Worm (Caenorhabditis elegans) whole organism, L3 larva: ENCODE measurements around the gene cpg-19.
A peak's percentile ranks its signal among the peaks of the same experiment; 100 is the strongest.

Source experiments
- R02D3.7 ChIP-seq: fragments of 150-350 bp; optimal IDR thresholded peaks from 2 replicates; lab custom pipeline; 2014; ENCODE audit warnings: missing biosample characterization, missing genetic modification characterization
- ceh-82 ChIP-seq: fragments of 150-350 bp; optimal IDR thresholded peaks from 2 replicates; lab custom pipeline; 2014; ENCODE audit warnings: missing biosample characterization, missing genetic modification characterization
- hmg-11 ChIP-seq: sonication (generic microtip); optimal IDR thresholded peaks from 2 replicates; lab custom pipeline; 2016; ENCODE audit warnings: missing genetic modification characterization, missing compliant biosample characterization
- lin-39 ChIP-seq: fragments of 150-350 bp; optimal IDR thresholded peaks from 2 replicates; lab custom pipeline; 2018; ENCODE audit warnings: missing biosample characterization, missing genetic modification reagents, missing genetic modification characterization
- pqm-1 ChIP-seq: fragments of 150-350 bp; optimal IDR thresholded peaks from 2 replicates; lab custom pipeline; 2017; ENCODE audit warnings: missing biosample characterization, missing genetic modification characterization, inconsistent platforms
- unc-62 ChIP-seq: fragments of 150-350 bp; sonication (generic microtip); optimal IDR thresholded peaks from 4 replicates; lab custom pipeline; 2014; ENCODE audit warnings: missing biosample characterization, missing genetic modification reagents, missing genetic modification characterization
- ztf-11 ChIP-seq: fragments of 150-350 bp; optimal IDR thresholded peaks from 2 replicates; lab custom pipeline; 2014; ENCODE audit warnings: missing biosample characterization, missing genetic modification characterization

ce11 chrX:16669106-16669505 is 47.5 kb downstream of the cpg-19 start:
- TF ChIP-seq R02D3.7: no peak
- TF ChIP-seq unc-62 (GFP tag; lab: Kevin White, UChicago): no peak
- no peak for TF ChIP-seq ceh-82 (tag; lab: Kevin White, UChicago)
- peak; percentile 82 for TF ChIP-seq pqm-1
- TF ChIP-seq hmg-11 (tag; lab: Kevin White, UChicago): no peak
- no peak for TF ChIP-seq ztf-11 (tag; lab: Kevin White, UChicago)
- TF ChIP-seq lin-39 (tag; lab: Kevin White, UChicago): no peak
